Worm (Caenorhabditis elegans) whole organism, L1 larva: ENCODE data around the gene T08D10.5.

Experiments
- C16A3.4 ChIP-seq: fragments of 150-350 bp; optimal IDR thresholded peaks from 2 replicates; lab custom pipeline; 2014; ENCODE audit warnings: missing biosample characterization, missing genetic modification characterization
- aha-1 ChIP-seq: fragments of 150-350 bp; optimal IDR thresholded peaks from 2 replicates; lab custom pipeline; 2014; ENCODE audit warnings: missing biosample characterization, missing genetic modification characterization
- ama-1 ChIP-seq: fragments of 150-350 bp; optimal IDR thresholded peaks from 2 replicates; lab custom pipeline; 2014
- ceh-63 ChIP-seq: fragments of 200-800 bp; sonication (Bioruptor generic); optimal IDR thresholded peaks from 2 replicates; lab custom pipeline; 2018; ENCODE audit warnings: mild to moderate bottlenecking, missing genetic modification characterization, missing compliant biosample characterization
- ceh-88 ChIP-seq: fragments of 200-800 bp; sonication (Bioruptor generic); IDR thresholded peaks from 2 replicates; pipeline ENCODE4 v1.3.6; 2022; ENCODE audit warnings: missing genetic modification characterization, missing compliant biosample characterization
- dpl-1 ChIP-seq, 3 experiments: fragments of 150-350 bp in 2 of 3; sonication (generic microtip) in 1 of 3; optimal IDR thresholded peaks; 2 replicates each; lab custom pipeline; 2014 to 2017; ENCODE audit warnings: missing biosample characterization in 3 of 3, missing genetic modification characterization in 3 of 3, missing genetic modification reagents in 3 of 3
- dsc-1 ChIP-seq: sonication (generic microtip); optimal IDR thresholded peaks from 2 replicates; lab custom pipeline; 2016; ENCODE audit warnings: mild to moderate bottlenecking, missing genetic modification characterization, missing compliant biosample characterization
- efl-1 ChIP-seq, 4 experiments: fragments of 150-350 bp; optimal IDR thresholded peaks in 3 of 4; peaks in 1 of 4; 1 replicate in 1 of 4; 2 replicates in 3 of 4; lab custom pipeline; 2014; ENCODE audit warnings: missing biosample characterization in 2 of 4, missing genetic modification characterization in 2 of 4, missing genetic modification reagents in 2 of 4
- egl-13 ChIP-seq: sonication (generic microtip); optimal IDR thresholded peaks from 2 replicates; lab custom pipeline; 2016; ENCODE audit warnings: missing genotype, missing genetic modification reagents, missing genetic modification characterization, missing compliant biosample characterization
- elt-2 ChIP-seq: sonication (generic microtip); optimal IDR thresholded peaks from 2 replicates; lab custom pipeline; 2016; ENCODE audit warnings: missing genetic modification characterization, mild to moderate bottlenecking, inconsistent platforms, missing compliant biosample characterization, missing genetic modification reagents
- elt-3 ChIP-seq, 6 experiments: fragments of 150-350 bp in 1 of 6; sonication (generic microtip); optimal IDR thresholded peaks; 2 replicates each; lab custom pipeline; 2017 to 2018; ENCODE audit warnings: missing biosample characterization in 6 of 6, missing genetic modification characterization in 6 of 6, inconsistent platforms in 1 of 6
- fkh-10 ChIP-seq: sonication (generic microtip); optimal IDR thresholded peaks from 2 replicates; lab custom pipeline; 2017; ENCODE audit warnings: missing biosample characterization, missing genetic modification reagents, missing genetic modification characterization
- fkh-4 ChIP-seq: sonication (generic microtip); optimal IDR thresholded peaks from 2 replicates; lab custom pipeline; 2016; ENCODE audit warnings: missing compliant biosample characterization, missing genetic modification characterization, borderline replicate concordance
- fos-1 ChIP-seq: fragments of 150-350 bp; optimal IDR thresholded peaks from 2 replicates; lab custom pipeline; 2014; ENCODE audit warnings: missing biosample characterization, missing genetic modification characterization
- hlh-4 ChIP-seq: sonication (generic microtip); optimal IDR thresholded peaks from 2 replicates; lab custom pipeline; 2016; ENCODE audit warnings: mild to moderate bottlenecking, missing genetic modification characterization, missing compliant biosample characterization
- hpl-2 ChIP-seq: fragments of 150-350 bp; optimal IDR thresholded peaks from 2 replicates; lab custom pipeline; 2014; ENCODE audit warnings: missing biosample characterization, missing genetic modification reagents, missing genetic modification characterization
- lin-13 ChIP-seq: fragments of 150-350 bp; optimal IDR thresholded peaks from 2 replicates; lab custom pipeline; 2014; ENCODE audit warnings: missing biosample characterization, missing genetic modification reagents, missing genetic modification characterization
- lin-14 ChIP-seq: fragments of 200-800 bp; sonication (Bioruptor generic); optimal IDR thresholded peaks from 2 replicates; lab custom pipeline; 2018; ENCODE audit warnings: mild to moderate bottlenecking, missing genetic modification characterization, moderate library complexity, missing compliant biosample characterization
- lin-15B ChIP-seq: fragments of 150-350 bp; sonication (generic microtip); optimal IDR thresholded peaks from 3 replicates; lab custom pipeline; 2014; ENCODE audit warnings: missing biosample characterization, missing genetic modification characterization
- lin-35 ChIP-seq, 2 experiments: fragments of 150-350 bp; optimal IDR thresholded peaks; 2 replicates each; lab custom pipeline; 2014; ENCODE audit warnings: missing biosample characterization in 2 of 2, missing genetic modification characterization in 2 of 2, missing genetic modification reagents in 2 of 2
- lin-39 ChIP-seq: fragments of 150-350 bp; optimal IDR thresholded peaks from 2 replicates; lab custom pipeline; 2014; ENCODE audit warnings: missing biosample characterization, missing genetic modification reagents, missing genetic modification characterization
- lsy-2 ChIP-seq, 2 experiments: fragments of 150-350 bp; optimal IDR thresholded peaks; 2 replicates each; lab custom pipeline; 2014; ENCODE audit warnings: missing biosample characterization in 2 of 2, missing genetic modification characterization in 2 of 2
- mab-9 ChIP-seq: fragments of 200-800 bp; sonication (Bioruptor generic); IDR thresholded peaks from 2 replicates; pipeline ENCODE4 v1.3.6; 2022; ENCODE audit warnings: missing genetic modification reagents, missing genetic modification characterization, missing compliant biosample characterization
- mdl-1 ChIP-seq, 2 experiments: fragments of 150-350 bp; optimal IDR thresholded peaks; 2 replicates each; lab custom pipeline; 2014 to 2017; ENCODE audit warnings: missing biosample characterization in 2 of 2, missing genetic modification characterization in 2 of 2, inconsistent platforms in 1 of 2
- mef-2 ChIP-seq: fragments of 150-350 bp; optimal IDR thresholded peaks from 2 replicates; lab custom pipeline; 2014; ENCODE audit warnings: missing biosample characterization, missing genetic modification characterization
- mep-1 ChIP-seq: fragments of 150-350 bp; optimal IDR thresholded peaks from 2 replicates; lab custom pipeline; 2014; ENCODE audit warnings: missing biosample characterization, missing genetic modification characterization
- nhr-19 ChIP-seq: fragments of 200-800 bp; sonication (Bioruptor generic); conservative IDR thresholded peaks from 2 replicates; pipeline ENCODE4 v1.3.6; 2022; ENCODE audit warnings: missing genetic modification characterization, missing compliant biosample characterization
- nhr-20 ChIP-seq: sonication (generic microtip); optimal IDR thresholded peaks from 2 replicates; lab custom pipeline; 2016; ENCODE audit warnings: mild to moderate bottlenecking, missing genetic modification characterization, missing compliant biosample characterization
- nhr-71 ChIP-seq: sonication (generic microtip); optimal IDR thresholded peaks from 2 replicates; lab custom pipeline; 2016; ENCODE audit warnings: mild to moderate bottlenecking, missing genetic modification characterization, moderate library complexity, missing compliant biosample characterization
- nhr-76 ChIP-seq: sonication (generic microtip); optimal IDR thresholded peaks from 2 replicates; lab custom pipeline; 2017; ENCODE audit warnings: missing biosample characterization, missing genetic modification characterization
- nhr-84 ChIP-seq: sonication (generic microtip); optimal IDR thresholded peaks from 2 replicates; lab custom pipeline; 2017; ENCODE audit warnings: missing biosample characterization, missing genetic modification characterization
- nhr-85 ChIP-seq: sonication (generic microtip); peaks from one replicate; lab custom pipeline; 2016; ENCODE audit warnings: missing genetic modification characterization, inconsistent platforms, missing compliant biosample characterization
- nhr-90 ChIP-seq: sonication (generic microtip); optimal IDR thresholded peaks from 2 replicates; lab custom pipeline; 2016; ENCODE audit warnings: mild to moderate bottlenecking, missing genetic modification characterization, missing compliant biosample characterization; ENCODE audit not compliant: poor library complexity
- pag-3 ChIP-seq: sonication (generic microtip); optimal IDR thresholded peaks from 2 replicates; lab custom pipeline; 2017; ENCODE audit warnings: missing genetic modification characterization, mild to moderate bottlenecking, missing compliant biosample characterization, antibody characterized with exemption, borderline replicate concordance; ENCODE audit not compliant: insufficient read depth
- pqm-1 ChIP-seq: sonication (generic microtip); optimal IDR thresholded peaks from 3 replicates; lab custom pipeline; 2017; ENCODE audit warnings: missing biosample characterization, missing genetic modification characterization
- snpc-4 ChIP-seq: fragments of 150-350 bp; optimal IDR thresholded peaks from 2 replicates; lab custom pipeline; 2014; ENCODE audit warnings: missing biosample characterization, missing genetic modification characterization
- sptf-1 ChIP-seq: fragments of 150-350 bp; optimal IDR thresholded peaks from 2 replicates; lab custom pipeline; 2014; ENCODE audit warnings: missing biosample characterization, missing genetic modification characterization
- tbx-2 ChIP-seq: sonication (generic microtip); optimal IDR thresholded peaks from 2 replicates; lab custom pipeline; 2016; ENCODE audit warnings: missing genetic modification characterization, missing compliant biosample characterization
- tlp-1 ChIP-seq: fragments of 150-350 bp; optimal IDR thresholded peaks from 2 replicates; lab custom pipeline; 2014; ENCODE audit warnings: missing biosample characterization, missing genetic modification characterization
- unc-130 ChIP-seq: fragments of 150-350 bp; optimal IDR thresholded peaks from 2 replicates; lab custom pipeline; 2017; ENCODE audit warnings: missing biosample characterization, missing genetic modification characterization, inconsistent platforms
- unc-30 ChIP-seq: sonication (generic microtip); optimal IDR thresholded peaks from 2 replicates; lab custom pipeline; 2017; ENCODE audit warnings: missing biosample characterization, missing genetic modification characterization
- unc-62 ChIP-seq: fragments of 150-350 bp; optimal IDR thresholded peaks from 2 replicates; lab custom pipeline; 2014; ENCODE audit warnings: missing biosample characterization, missing genetic modification reagents, missing genetic modification characterization
- unc-98 ChIP-seq: fragments of 200-800 bp; sonication (Bioruptor generic); IDR thresholded peaks from 2 replicates; pipeline ENCODE4 v1.3.6; 2022; ENCODE audit warnings: missing genetic modification characterization, missing compliant biosample characterization
- vab-15 ChIP-seq: sonication (generic microtip); optimal IDR thresholded peaks from 2 replicates; lab custom pipeline; 2017; ENCODE audit warnings: missing genotype, mild to moderate bottlenecking, missing genetic modification characterization, missing compliant biosample characterization
- xbp-1 ChIP-seq: sonication (generic microtip); optimal IDR thresholded peaks from 2 replicates; lab custom pipeline; 2016; ENCODE audit warnings: missing genetic modification characterization, missing compliant biosample characterization
- ztf-11 ChIP-seq, 2 experiments: sonication (generic microtip); optimal IDR thresholded peaks; 2 replicates each; lab custom pipeline; 2016 to 2017; ENCODE audit warnings: missing genetic modification characterization in 2 of 2, missing biosample characterization in 1 of 2, missing compliant biosample characterization in 1 of 2
- ztf-4 ChIP-seq: fragments of 150-350 bp; optimal IDR thresholded peaks from 2 replicates; lab custom pipeline; 2014; ENCODE audit warnings: missing biosample characterization, missing genetic modification characterization

T08D10.5 gene

ce11 chrX:11964555-11964954 lies 7.2 kb downstream of the T08D10.5 start:
- TF ChIP-seq nhr-90 (tag; lab: Kevin White, UChicago) (no peak), lin-15B (tag; lab: Kevin White, UChicago) (no peak), ama-1 (no peak), snpc-4 (tag; lab: Kevin White, UChicago) (no peak), unc-30 (no peak), lin-35 (GFP tag; optimal IDR thresholded peaks at IDR 0.05; lab: Kevin White, UChicago) (no peak), lin-39 (tag; lab: Kevin White, UChicago) (no peak), fkh-4 (tag; lab: Kevin White, UChicago) (no peak), sptf-1 (no peak), vab-15 (tag; lab: Kevin White, UChicago) (no peak), lsy-2 (tag; optimal IDR thresholded peaks at IDR 0.05; lab: Kevin White, UChicago) (peak in 1 of 2 experiments; percentile 2), hpl-2 (no peak), unc-98 (no peak), pqm-1 (tag; lab: Kevin White, UChicago) (peak; percentile 55), nhr-20 (tag; lab: Kevin White, UChicago) (no peak), ceh-63 (no peak), nhr-76 (tag; lab: Kevin White, UChicago) (no peak), hlh-4 (tag; lab: Kevin White, UChicago) (no peak), mep-1 (tag; lab: Kevin White, UChicago) (no peak), elt-3 (tag; optimal IDR thresholded peaks at IDR 0.05; lab: Kevin White, UChicago) (peak in 5 of 6 experiments; percentile 14 to 93 (median 86)), elt-2 (tag; lab: Kevin White, UChicago) (peak; percentile 67), nhr-84 (tag; lab: Kevin White, UChicago) (no peak), nhr-71 (tag; lab: Kevin White, UChicago) (peak; percentile 38), lin-14 (GFP tag; lab: Kevin White, UChicago) (peak; percentile 47), mab-9 (GFP tag; lab: Robert Waterston, UW) (no peak), egl-13 (tag; lab: Kevin White, UChicago) (no peak), nhr-85 (tag; lab: Kevin White, UChicago) (no peak), tbx-2 (tag; lab: Kevin White, UChicago) (no peak), pag-3 (no peak), dpl-1 (GFP tag; optimal IDR thresholded peaks at IDR 0.05; lab: Kevin White, UChicago) (no peak), fkh-10 (no peak), mef-2 (no peak), lin-13 (GFP tag; lab: Kevin White, UChicago) (no peak), ztf-11 (tag; optimal IDR thresholded peaks at IDR 0.05; lab: Kevin White, UChicago) (no peak), fos-1 (tag; lab: Kevin White, UChicago) (no peak), ceh-88 (GFP tag; lab: Robert Waterston, UW) (no peak), dsc-1 (tag; lab: Kevin White, UChicago) (no peak), tlp-1 (no peak), xbp-1 (tag; lab: Kevin White, UChicago) (no peak), mdl-1 (tag; optimal IDR thresholded peaks at IDR 0.05; lab: Kevin White, UChicago) (no peak), ztf-4 (no peak), unc-130 (tag; lab: Kevin White, UChicago) (no peak), efl-1 (optimal IDR thresholded peaks at IDR 0.05; lab: Kevin White, UChicago) (no peak), efl-1 (GFP tag; optimal IDR thresholded peaks at IDR 0.05 in 1 of 2; lab: Kevin White, UChicago) (no peak), C16A3.4 (tag; lab: Kevin White, UChicago) (no peak), nhr-19 (peak; percentile 3; the same call in 1 of the 2 replicates), unc-62 (GFP tag; lab: Kevin White, UChicago) (no peak), aha-1 (tag; lab: Kevin White, UChicago) (no peak)
